Worm (Caenorhabditis elegans) whole organism, L2 larva: Measurements from ENCODE around the gene ZK616.5.

Experiments
- C34F6.9 ChIP-seq: fragments of 150-350 bp; optimal IDR thresholded peaks from 2 replicates; lab custom pipeline; 2014; ENCODE audit warnings: missing biosample characterization, missing genetic modification characterization
- F13H6.1 ChIP-seq: sonication (generic microtip); optimal IDR thresholded peaks from 2 replicates; lab custom pipeline; 2016; ENCODE audit warnings: missing genetic modification characterization, missing compliant biosample characterization
- R02D3.7 ChIP-seq: fragments of 150-350 bp; optimal IDR thresholded peaks from 2 replicates; lab custom pipeline; 2014; ENCODE audit warnings: missing biosample characterization, missing genetic modification characterization
- Y55F3AM.14 ChIP-seq: fragments of 200-800 bp; sonication (Bioruptor generic); optimal IDR thresholded peaks from 2 replicates; lab custom pipeline; 2018; ENCODE audit warnings: mild to moderate bottlenecking, missing genetic modification characterization, missing compliant biosample characterization
- ZK546.5 ChIP-seq: sonication (generic microtip); optimal IDR thresholded peaks from 2 replicates; lab custom pipeline; 2017; ENCODE audit warnings: missing biosample characterization, missing genetic modification characterization
- alr-1 ChIP-seq: fragments of 150-350 bp; optimal IDR thresholded peaks from 2 replicates; lab custom pipeline; 2014; ENCODE audit warnings: missing biosample characterization, missing genetic modification characterization
- aly-2 ChIP-seq: fragments of 150-350 bp; optimal IDR thresholded peaks from 2 replicates; lab custom pipeline; 2014; ENCODE audit warnings: missing biosample characterization, missing genetic modification characterization
- ama-1 ChIP-seq: fragments of 150-350 bp; optimal IDR thresholded peaks from 2 replicates; lab custom pipeline; 2018; ENCODE audit warnings: inconsistent platforms
- blmp-1 ChIP-seq: sonication (generic microtip); optimal IDR thresholded peaks from 2 replicates; lab custom pipeline; 2017; ENCODE audit warnings: missing genetic modification characterization, mild to moderate bottlenecking, missing compliant biosample characterization, antibody characterized with exemption, moderate library complexity; ENCODE audit not compliant: insufficient read depth
- crh-2 ChIP-seq: sonication (generic microtip); optimal IDR thresholded peaks from 2 replicates; lab custom pipeline; 2017; ENCODE audit warnings: missing biosample characterization, missing genetic modification characterization
- dmd-4 ChIP-seq: sonication (generic microtip); optimal IDR thresholded peaks from 2 replicates; lab custom pipeline; 2017; ENCODE audit warnings: missing biosample characterization, missing genetic modification characterization
- egl-27 ChIP-seq: sonication (generic microtip); optimal IDR thresholded peaks from 3 replicates; lab custom pipeline; 2017; ENCODE audit warnings: missing biosample characterization, missing genetic modification reagents, missing genetic modification characterization
- elt-1 ChIP-seq: fragments of 150-350 bp; optimal IDR thresholded peaks from 2 replicates; lab custom pipeline; 2014; ENCODE audit warnings: missing biosample characterization, missing genetic modification characterization
- gmeb-1 ChIP-seq: fragments of 150-350 bp; optimal IDR thresholded peaks from 2 replicates; lab custom pipeline; 2014; ENCODE audit warnings: missing biosample characterization, missing genetic modification characterization
- lin-11 ChIP-seq: fragments of 150-350 bp; sonication (generic microtip); optimal IDR thresholded peaks from 2 replicates; lab custom pipeline; 2014; ENCODE audit warnings: missing biosample characterization, missing genetic modification characterization, inconsistent platforms, mixed read lengths
- lin-39 ChIP-seq: fragments of 150-350 bp; optimal IDR thresholded peaks from 2 replicates; lab custom pipeline; 2014; ENCODE audit warnings: missing biosample characterization, missing genetic modification reagents, missing genetic modification characterization
- lsy-2 ChIP-seq, 2 experiments: fragments of 150-350 bp in 1 of 2; sonication (generic microtip) in 1 of 2; optimal IDR thresholded peaks; 2 replicates each; lab custom pipeline; 2014 to 2017; ENCODE audit warnings: missing biosample characterization in 2 of 2, missing genetic modification characterization in 2 of 2
- mab-5 ChIP-seq: fragments of 150-350 bp; optimal IDR thresholded peaks from 2 replicates; lab custom pipeline; 2014; ENCODE audit warnings: missing biosample characterization, missing genetic modification characterization
- mbf-1 ChIP-seq: sonication (generic microtip); optimal IDR thresholded peaks from 2 replicates; lab custom pipeline; 2017; ENCODE audit warnings: missing biosample characterization, missing genetic modification characterization
- mdl-1 ChIP-seq, 2 experiments: fragments of 150-350 bp in 1 of 2; sonication (generic microtip) in 1 of 2; optimal IDR thresholded peaks; 2 replicates each; lab custom pipeline; 2017; ENCODE audit warnings: missing biosample characterization in 2 of 2, missing genetic modification characterization in 2 of 2
- nhr-11 ChIP-seq: fragments of 150-350 bp; optimal IDR thresholded peaks from 2 replicates; lab custom pipeline; 2014; ENCODE audit warnings: missing biosample characterization, missing genetic modification characterization
- nhr-12 ChIP-seq: fragments of 150-350 bp; optimal IDR thresholded peaks from 2 replicates; lab custom pipeline; 2014; ENCODE audit warnings: missing biosample characterization, missing genetic modification characterization
- nhr-129 ChIP-seq: fragments of 150-350 bp; optimal IDR thresholded peaks from 2 replicates; lab custom pipeline; 2014; ENCODE audit warnings: missing biosample characterization, missing genetic modification characterization
- nhr-21 ChIP-seq: fragments of 150-350 bp; optimal IDR thresholded peaks from 2 replicates; lab custom pipeline; 2014; ENCODE audit warnings: missing biosample characterization, missing genetic modification characterization
- nhr-23 ChIP-seq: fragments of 150-350 bp; optimal IDR thresholded peaks from 2 replicates; lab custom pipeline; 2014; ENCODE audit warnings: missing biosample characterization, missing genetic modification reagents, missing genetic modification characterization
- nhr-237 ChIP-seq: fragments of 150-350 bp; optimal IDR thresholded peaks from 2 replicates; lab custom pipeline; 2014; ENCODE audit warnings: missing biosample characterization, missing genetic modification characterization
- nhr-25 ChIP-seq: fragments of 150-350 bp; sonication (generic microtip); optimal IDR thresholded peaks from 3 replicates; lab custom pipeline; 2014; ENCODE audit warnings: missing biosample characterization, missing genetic modification characterization
- nhr-77 ChIP-seq: fragments of 150-350 bp; optimal IDR thresholded peaks from 2 replicates; lab custom pipeline; 2014; ENCODE audit warnings: missing biosample characterization, missing genetic modification characterization
- peb-1 ChIP-seq: fragments of 150-350 bp; optimal IDR thresholded peaks from 2 replicates; lab custom pipeline; 2014; ENCODE audit warnings: missing biosample characterization, missing genetic modification characterization
- sem-4 ChIP-seq: fragments of 150-350 bp; optimal IDR thresholded peaks from 2 replicates; lab custom pipeline; 2014; ENCODE audit warnings: missing biosample characterization, missing genetic modification reagents, missing genetic modification characterization
- skn-1 ChIP-seq: sonication (generic microtip); optimal IDR thresholded peaks from 2 replicates; lab custom pipeline; 2017; ENCODE audit warnings: missing biosample characterization, missing genetic modification characterization
- snpc-4 ChIP-seq: fragments of 150-350 bp; optimal IDR thresholded peaks from 2 replicates; lab custom pipeline; 2014; ENCODE audit warnings: missing biosample characterization, missing genetic modification characterization
- unc-39 ChIP-seq: fragments of 150-350 bp; optimal IDR thresholded peaks from 2 replicates; lab custom pipeline; 2014; ENCODE audit warnings: missing biosample characterization, missing genetic modification characterization
- unc-62 ChIP-seq: fragments of 150-350 bp; optimal IDR thresholded peaks from 2 replicates; lab custom pipeline; 2014; ENCODE audit warnings: missing biosample characterization, missing genetic modification reagents, missing genetic modification characterization
- ztf-1 ChIP-seq: fragments of 200-800 bp; sonication (Bioruptor generic); conservative IDR thresholded peaks from 2 replicates; pipeline ENCODE4 v1.3.6; 2022; ENCODE audit warnings: missing genetic modification characterization, missing compliant biosample characterization
- ztf-11 ChIP-seq: sonication (generic microtip); optimal IDR thresholded peaks from 2 replicates; lab custom pipeline; 2017; ENCODE audit warnings: missing biosample characterization, missing genetic modification characterization
- ztf-4 ChIP-seq: fragments of 150-350 bp; optimal IDR thresholded peaks from 2 replicates; lab custom pipeline; 2014; ENCODE audit warnings: missing biosample characterization, missing genetic modification characterization

ZK616.5 gene

ce11 chrIV:5396769-5397168 lies 5.0 kb downstream of the ZK616.5 start, which contains the start of gene ZK616.3:
ZK616.3 (plus strand) TSS chrIV:5397069.
- TF ChIP-seq nhr-11 (tag; lab: Kevin White, UChicago) (no peak), ztf-1 (GFP tag; lab: Robert Waterston, UW) (no peak), unc-39 (tag; lab: Kevin White, UChicago) (no peak), ama-1 (no peak), dmd-4 (tag; lab: Kevin White, UChicago) (no peak), mab-5 (tag; lab: Kevin White, UChicago) (no peak), lin-11 (tag; lab: Kevin White, UChicago) (no peak), sem-4 (no peak), R02D3.7 (tag; lab: Kevin White, UChicago) (no peak), mbf-1 (tag; lab: Kevin White, UChicago) (no peak), nhr-23 (tag; lab: Kevin White, UChicago) (no peak), nhr-237 (tag; lab: Kevin White, UChicago) (no peak), F13H6.1 (tag; lab: Kevin White, UChicago) (no peak), gmeb-1 (tag; lab: Kevin White, UChicago) (no peak), lin-39 (tag; lab: Kevin White, UChicago) (no peak), lsy-2 (tag; optimal IDR thresholded peaks at IDR 0.05; lab: Kevin White, UChicago) (no peak)
- TF ChIP-seq, all 48 proteins: peak for 0

- TF ChIP-seq C34F6.9 (tag; lab: Kevin White, UChicago) (no peak), skn-1 (tag; lab: Kevin White, UChicago) (no peak), blmp-1 (tag; lab: Kevin White, UChicago) (no peak), mdl-1 (tag; optimal IDR thresholded peaks at IDR 0.05; lab: Kevin White, UChicago) (no peak), nhr-23 (tag; lab: Kevin White, UChicago) (no peak), ama-1 (no peak), mab-5 (tag; lab: Kevin White, UChicago) (no peak), nhr-77 (no peak), aly-2 (no peak), snpc-4 (tag; lab: Kevin White, UChicago) (no peak), nhr-129 (tag; lab: Kevin White, UChicago) (no peak), elt-1 (tag; lab: Kevin White, UChicago) (no peak), gmeb-1 (tag; lab: Kevin White, UChicago) (no peak), ztf-4 (no peak), ztf-1 (GFP tag; lab: Robert Waterston, UW) (no peak), unc-39 (tag; lab: Kevin White, UChicago) (no peak)
These were observed 5.8 kb downstream of the ZK616.5 start, which contains the start of gene ZK616.2 for ce11 chrIV:5397539-5397938. ZK616.2 (plus strand) TSS chrIV:5397839.

ce11 chrIV:5400609-5401008 lies 8.9 kb downstream of the ZK616.5 start, which contains the start of gene ZK616.1:
ZK616.1 (plus strand) TSS chrIV:5400909.
- TF ChIP-seq mdl-1 (tag; optimal IDR thresholded peaks at IDR 0.05; lab: Kevin White, UChicago) (no peak), crh-2 (no peak), alr-1 (tag; lab: Kevin White, UChicago) (no peak), nhr-21 (no peak), nhr-11 (tag; lab: Kevin White, UChicago) (no peak), ztf-11 (no peak), nhr-77 (no peak), peb-1 (no peak), unc-62 (GFP tag; lab: Kevin White, UChicago) (no peak), ZK546.5 (no peak), egl-27 (tag; lab: Kevin White, UChicago) (no peak), skn-1 (tag; lab: Kevin White, UChicago) (no peak), aly-2 (no peak), nhr-129 (tag; lab: Kevin White, UChicago) (no peak), nhr-12 (tag; lab: Kevin White, UChicago) (no peak)

- TF ChIP-seq ztf-1 (GFP tag; lab: Robert Waterston, UW): no peak
- TF ChIP-seq mab-5 (tag; lab: Kevin White, UChicago): no peak
- TF ChIP-seq crh-2: no peak
- no peak for TF ChIP-seq ZK546.5
- no peak for TF ChIP-seq Y55F3AM.14 (GFP tag; lab: Kevin White, UChicago)
- TF ChIP-seq nhr-237 (tag; lab: Kevin White, UChicago): no peak
- no peak for TF ChIP-seq nhr-25 (tag; lab: Kevin White, UChicago)
- TF ChIP-seq blmp-1 (tag; lab: Kevin White, UChicago): no peak
These were observed 13.6 kb downstream of the ZK616.5 start, which contains the start of gene ZK616.61 for ce11 chrIV:5405345-5405744. ZK616.61 (plus strand) TSS chrIV:5405645.
